Worm (Caenorhabditis elegans): ENCODE measurements around the gene dhs-15.

DNA sequence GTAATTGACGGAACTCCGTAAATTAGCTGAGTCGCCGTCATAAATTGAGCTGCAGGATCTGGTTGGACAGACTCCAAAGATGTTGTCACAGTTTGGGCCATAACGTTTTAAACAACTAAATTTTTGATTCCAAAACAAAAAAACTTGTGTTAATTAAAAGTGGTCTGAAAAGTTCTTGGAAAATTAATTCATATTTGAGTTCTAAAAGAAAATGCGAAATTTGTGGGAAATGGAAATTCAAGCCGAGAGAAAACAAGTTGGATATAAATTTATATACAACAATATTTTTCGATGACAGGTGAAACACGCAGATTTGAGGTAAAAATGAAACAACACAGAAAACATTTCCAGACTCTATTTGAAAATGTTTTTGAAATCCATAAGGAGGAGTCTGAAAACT lies 44.4 kb downstream of the dhs-15 start, which contains the start of gene srg-59:
- TF ChIP-seq dao-5 (tag; optimal IDR thresholded peaks at IDR 0.05) = no peak
- TF ChIP-seq him-1 (tag; optimal IDR thresholded peaks at IDR 0.05) = no peak

All from whole organism, L4/young adult.